Worm (Caenorhabditis elegans): ENCODE measurements around the gene clec-166.

- TF ChIP-seq pag-3 (tag; optimal IDR thresholded peaks at IDR 0.05; ENCODE audit: borderline replicate concordance) (no peak), rnt-1 (tag; optimal IDR thresholded peaks at IDR 0.05) (no peak), pha-4 (tag; optimal IDR thresholded peaks at IDR 0.05) (no peak), eyg-1 (tag; optimal IDR thresholded peaks at IDR 0.05) (no peak), ceh-19 (GFP tag; optimal IDR thresholded peaks at IDR 0.05) (no peak), ttx-3 (tag; optimal IDR thresholded peaks at IDR 0.05) (no peak), F13H6.1 (tag; optimal IDR thresholded peaks at IDR 0.05) (no peak), ceh-34 (tag; optimal IDR thresholded peaks at IDR 0.05) (no peak), sdc-2 (tag; optimal IDR thresholded peaks at IDR 0.05) (no peak), ceh-2 (tag; optimal IDR thresholded peaks at IDR 0.05) (no peak), fkh-10 (GFP tag; optimal IDR thresholded peaks at IDR 0.05) (no peak)
Observed at ce11 chrIV:1225596-1226232, 25.4 kb downstream of the clec-166 start, which contains the start of gene W09G12.8.
